Fruit fly (Drosophila melanogaster): ENCODE data around the gene Hmbs.
A peak's percentile ranks its signal among the peaks of the same experiment; 100 is the strongest.

Gene Hmbs

DNA sequence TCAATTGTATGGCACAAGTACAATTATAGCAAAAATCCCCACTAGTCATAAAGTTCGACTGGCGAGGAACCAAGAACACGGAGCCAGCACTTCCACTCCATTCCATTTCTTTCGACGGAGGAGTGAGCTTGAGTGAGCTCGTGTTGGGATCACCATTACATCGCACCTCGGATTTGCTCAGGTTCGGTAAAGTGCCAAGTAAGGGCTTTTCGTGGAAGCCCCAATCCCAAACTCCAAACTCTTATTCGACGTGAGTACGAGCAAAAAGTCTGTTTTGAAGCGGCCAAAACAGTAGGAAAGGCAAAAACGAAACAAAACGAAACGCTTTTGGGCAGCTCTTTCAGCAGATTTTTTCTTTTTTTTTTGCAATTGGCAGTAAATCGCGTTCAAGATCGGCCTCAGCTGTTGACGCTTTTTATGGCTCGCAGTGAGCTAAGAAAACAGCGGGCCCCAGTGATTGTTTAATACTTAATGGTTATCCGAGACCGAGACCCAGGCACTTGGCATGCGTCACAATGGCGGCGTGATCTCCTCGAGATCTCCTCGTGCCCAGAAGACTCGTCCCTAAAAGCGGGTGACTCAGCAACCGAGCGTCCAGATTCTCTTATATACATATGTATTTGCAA lies 13.6 kb upstream of the Hmbs start:
- TF ChIP-seq noc (tag; optimal IDR thresholded peaks at IDR 0.05), result no peak

DNA sequence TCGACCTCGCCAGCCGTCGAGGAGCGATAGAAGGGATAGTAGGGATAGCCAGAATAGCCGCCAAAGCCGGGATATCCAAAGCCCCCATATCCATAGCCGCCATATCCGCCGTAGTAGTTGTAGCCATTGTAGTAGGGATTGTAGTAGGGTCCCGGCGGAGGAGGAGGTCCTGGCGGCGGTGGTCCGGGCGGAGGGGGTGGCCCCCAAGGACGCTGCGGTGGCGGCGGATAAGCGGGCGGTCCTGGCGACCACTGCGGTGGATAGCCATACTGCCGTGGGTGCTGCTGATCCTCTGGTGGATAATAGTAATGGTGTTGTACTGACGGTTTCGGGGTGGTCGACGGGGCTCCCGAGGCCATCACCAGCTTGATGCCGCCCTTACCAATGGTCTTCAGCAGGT lies 12.5 kb upstream of the Hmbs start:
- no peak for TF ChIP-seq noc (tag; optimal IDR thresholded peaks at IDR 0.05)

DNA sequence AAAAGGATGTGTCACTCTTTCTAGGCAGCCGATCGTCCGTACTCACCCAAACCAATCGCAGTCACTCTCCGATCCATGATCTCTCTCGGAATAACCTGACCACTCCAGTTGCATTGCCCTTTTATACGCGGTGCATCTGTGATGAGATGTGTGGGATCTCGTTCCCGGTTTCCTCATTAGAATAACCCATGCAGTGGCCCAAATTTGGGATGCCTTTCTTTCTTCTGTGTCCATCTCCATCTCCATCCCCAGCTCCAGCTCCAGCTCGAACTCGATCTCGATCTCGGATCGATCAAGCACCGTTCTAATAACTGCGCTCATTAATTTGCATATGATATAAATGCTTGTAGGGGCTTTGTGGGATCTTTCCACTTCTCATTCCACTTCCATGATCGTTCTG lies 12.0 kb upstream of the Hmbs start, which contains the start of gene CG9184:
TSS of gene CG9184 (minus strand) at position 101 of the 400 bp plus-strand sequence.
- no peak for TF ChIP-seq noc (tag; optimal IDR thresholded peaks at IDR 0.05)

DNA sequence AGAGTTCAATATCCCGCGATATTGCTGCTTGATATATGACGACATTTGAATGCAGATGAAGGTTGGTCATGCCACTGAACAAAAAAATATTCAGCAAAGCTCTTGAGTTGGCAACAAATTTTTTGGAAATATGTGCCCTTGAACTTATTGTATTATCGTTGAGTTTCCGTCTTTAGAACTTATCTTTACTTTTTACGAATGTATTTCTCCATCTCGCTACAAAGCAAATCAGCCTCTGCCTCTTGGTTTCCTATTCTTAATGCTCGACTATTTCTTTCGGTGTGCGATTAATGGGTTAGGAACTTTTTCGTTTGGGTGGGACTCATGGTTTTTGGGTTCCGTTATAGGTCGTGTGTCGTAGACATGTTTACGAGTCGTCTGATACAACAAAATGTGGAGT lies 11.6 kb upstream of the Hmbs start:
- TF ChIP-seq noc (tag; optimal IDR thresholded peaks at IDR 0.05), result peak; percentile 14

DNA sequence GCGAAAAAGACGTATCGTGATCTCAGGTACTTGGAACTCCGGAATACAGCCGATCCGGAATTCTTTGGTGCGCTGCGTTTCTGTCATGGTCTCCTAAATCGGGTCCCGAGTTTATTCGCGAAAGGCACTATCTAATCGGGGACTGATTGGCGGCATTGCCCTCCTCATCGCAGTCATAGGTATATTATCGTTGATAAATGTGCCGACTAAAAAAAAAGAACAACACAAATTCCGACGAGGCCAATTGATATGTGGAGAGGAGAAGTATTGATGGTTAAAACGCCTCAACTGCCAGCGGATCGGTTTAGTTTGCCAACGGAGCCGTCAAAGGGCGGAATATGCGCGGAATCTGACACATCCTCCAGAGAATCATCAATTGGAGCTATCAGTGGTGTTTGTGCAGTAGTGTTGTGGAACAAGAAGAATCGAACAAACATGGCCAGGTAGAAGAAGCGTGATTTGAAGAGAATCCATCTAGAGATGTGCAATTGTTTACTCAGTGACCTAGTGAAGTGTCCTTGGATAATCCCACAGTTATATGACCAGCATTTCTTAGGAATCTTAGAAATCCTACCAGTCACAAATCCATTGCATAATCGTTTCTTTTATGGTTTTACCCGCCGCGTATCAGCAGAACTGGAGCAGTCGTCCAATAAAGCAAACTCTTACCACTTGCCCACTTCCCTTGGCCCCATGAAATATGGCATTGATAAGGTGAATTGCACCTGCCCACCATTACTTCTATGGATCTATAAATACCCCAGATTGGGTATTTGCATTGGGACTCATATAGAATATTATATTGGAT lies 9.7 kb upstream of the Hmbs start:
- TF ChIP-seq noc (tag; optimal IDR thresholded peaks at IDR 0.05), result no peak

DNA sequence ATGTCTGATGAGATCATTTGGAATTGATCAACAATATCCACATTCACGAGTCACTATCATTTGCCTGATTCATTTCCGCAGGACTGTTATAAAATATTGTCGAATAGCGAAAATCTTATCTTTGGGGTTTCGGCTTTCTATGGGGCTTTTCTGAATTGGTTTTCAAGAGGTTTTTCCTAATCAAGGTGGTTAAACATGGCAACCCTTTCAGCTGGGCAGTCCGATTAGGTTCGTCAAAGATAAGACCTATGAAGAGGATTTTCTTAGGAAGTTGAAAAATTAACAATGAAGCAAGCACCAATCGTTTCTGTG lies 9.1 kb upstream of the Hmbs start:
- no peak for TF ChIP-seq noc (tag; optimal IDR thresholded peaks at IDR 0.05)

DNA sequence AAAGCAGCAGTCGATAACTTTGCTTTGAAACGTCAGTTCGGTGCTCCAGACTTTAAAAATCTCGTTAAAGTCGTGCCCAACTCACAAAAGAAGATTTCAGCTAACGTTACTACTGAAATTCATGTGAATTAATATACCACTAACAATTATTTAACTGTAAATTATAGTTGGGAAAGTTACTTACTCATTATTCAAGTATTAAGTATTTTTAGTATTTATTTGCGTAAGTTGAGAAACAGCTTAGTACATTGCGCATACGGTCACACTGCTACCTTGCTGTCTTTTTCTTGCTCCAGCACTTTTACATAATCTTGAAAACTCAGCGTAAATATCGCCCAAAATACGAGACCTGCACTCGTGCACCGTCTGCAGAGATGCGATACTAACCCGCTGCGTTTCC lies 5.0 kb upstream of the Hmbs start, which contains the start of gene ND-ACP:
TSS of gene ND-ACP (plus strand) at position 226 of the 400 bp plus-strand sequence.
- no peak for TF ChIP-seq noc (tag; optimal IDR thresholded peaks at IDR 0.05)

DNA sequence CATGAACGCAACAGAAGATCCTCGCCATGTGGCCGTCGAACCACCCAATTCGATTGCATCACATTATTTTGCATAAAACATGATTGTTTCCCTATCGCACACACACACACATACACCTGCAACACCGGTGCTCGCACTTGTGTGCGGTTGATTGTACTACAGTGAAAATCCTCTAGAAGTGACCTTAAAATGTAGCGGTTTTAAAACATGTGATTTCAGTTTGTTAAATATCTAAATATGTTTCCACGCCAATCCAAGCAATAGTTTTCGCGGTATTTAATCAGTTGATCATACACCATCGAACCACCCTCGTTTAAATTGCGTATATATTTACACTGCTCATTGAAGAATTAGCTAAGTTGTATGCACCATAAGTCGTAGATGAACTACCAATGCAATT lies 4.3 kb upstream of the Hmbs start:
- TF ChIP-seq noc (tag; optimal IDR thresholded peaks at IDR 0.05), result no peak

DNA sequence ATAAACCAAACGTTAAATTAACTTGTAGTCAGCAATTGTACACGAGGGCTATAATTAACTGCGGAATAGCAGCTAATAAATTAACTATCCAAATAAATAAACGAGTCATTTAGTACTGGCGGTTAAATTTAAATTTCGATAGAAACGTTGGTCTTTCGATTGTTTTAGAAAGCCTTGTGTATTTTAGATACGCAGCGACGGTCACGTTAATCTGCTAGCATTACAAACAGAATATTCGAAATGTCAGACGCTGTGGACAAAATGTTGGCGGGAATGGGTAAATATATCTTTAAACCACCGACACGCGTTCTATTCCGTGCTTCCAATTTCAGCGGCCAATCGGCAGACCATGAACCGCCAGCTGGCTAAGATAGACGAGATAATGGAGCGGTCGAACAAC lies 3.1 kb upstream of the Hmbs start, which contains the start of gene msd1:
TSS of gene msd1 (plus strand) at position 203 of the 400 bp plus-strand sequence.
- no peak for TF ChIP-seq noc (tag; optimal IDR thresholded peaks at IDR 0.05)

DNA sequence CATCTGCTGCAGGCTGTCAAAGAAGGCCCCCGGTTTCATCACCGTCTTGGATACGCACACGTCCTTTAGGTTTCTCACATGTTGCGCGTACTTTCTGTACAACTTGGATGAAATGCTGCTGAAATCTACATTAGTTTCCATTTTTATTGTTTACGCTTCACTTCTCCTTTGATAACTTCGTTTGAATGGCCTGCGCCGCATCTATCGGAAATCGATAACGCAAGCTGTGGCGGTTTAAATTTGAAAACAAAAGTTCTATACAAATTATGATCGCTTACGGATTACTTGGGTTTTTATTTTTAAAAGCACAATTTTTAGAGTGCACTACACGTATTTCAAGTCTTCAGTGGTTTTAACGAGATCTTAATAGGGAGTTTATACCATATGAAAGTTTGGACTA lies 1.7 kb upstream of the Hmbs start, which contains the start of gene msd5:
TSS of gene msd5 (minus strand) at position 174 of the 400 bp plus-strand sequence.
- no peak for TF ChIP-seq noc (tag; optimal IDR thresholded peaks at IDR 0.05)

DNA sequence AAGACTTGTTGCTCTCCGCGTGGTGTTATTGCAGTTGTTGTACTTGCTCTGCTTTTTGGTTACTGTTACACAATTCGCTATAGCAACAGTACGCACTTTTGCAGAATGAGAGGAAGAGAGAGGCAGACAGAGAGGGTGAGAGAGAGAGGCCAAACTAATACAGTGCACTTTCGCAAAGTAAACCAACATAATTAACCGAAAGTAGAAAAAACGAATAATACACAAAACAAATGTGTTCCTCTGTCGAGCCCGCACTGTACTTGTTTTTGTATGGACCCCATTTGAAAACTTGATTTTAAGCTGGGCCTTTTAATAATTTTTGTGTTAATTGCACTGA lies 707 bp downstream of the Hmbs start:
- peak; percentile 45 for TF ChIP-seq noc (tag; optimal IDR thresholded peaks at IDR 0.05)

DNA sequence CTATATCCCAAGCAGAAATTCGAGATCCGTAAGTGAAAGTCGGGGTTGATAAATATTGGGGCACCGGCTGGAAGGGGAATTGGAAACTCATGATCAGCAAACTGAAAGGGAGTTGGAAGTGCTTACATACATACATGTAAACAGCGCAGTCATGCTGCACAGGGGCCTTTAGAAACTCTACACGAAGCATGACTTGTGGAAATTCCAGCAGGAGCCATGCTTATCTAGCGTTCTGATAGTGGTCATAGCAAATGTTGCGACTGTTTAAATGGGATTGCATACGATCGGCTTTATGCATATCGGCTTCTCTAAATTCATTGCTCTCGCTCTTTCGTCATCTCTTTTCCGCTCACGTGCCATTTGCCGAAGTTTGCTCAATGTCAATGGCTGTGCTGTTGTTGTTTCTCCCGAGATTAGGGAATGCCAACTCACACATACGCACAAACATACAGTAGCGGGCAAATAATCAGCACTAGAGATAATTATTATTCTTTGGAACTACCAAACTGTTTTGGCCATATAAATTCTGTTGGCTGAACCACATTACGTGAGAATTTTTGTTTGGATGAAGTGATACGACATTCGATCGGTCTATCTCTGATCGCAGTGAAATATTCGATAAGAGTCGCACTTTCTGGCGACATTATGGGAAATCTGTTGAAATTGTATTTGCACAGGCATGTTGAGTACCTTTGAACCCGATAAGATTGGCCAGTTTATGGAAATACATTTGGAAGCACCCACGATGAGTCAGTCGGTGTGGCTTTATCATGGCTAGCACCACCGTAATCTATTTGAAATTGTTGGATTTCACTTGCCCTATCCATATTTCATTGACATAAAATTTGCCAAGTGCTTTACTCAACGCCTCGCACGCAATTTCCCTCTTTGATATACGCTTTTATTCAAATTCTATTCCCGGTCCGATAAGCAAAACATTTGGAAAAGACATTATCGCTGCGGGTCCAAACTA lies 1.6 kb downstream of the Hmbs start:
- peak; percentile 84 for TF ChIP-seq noc (tag; optimal IDR thresholded peaks at IDR 0.05)

DNA sequence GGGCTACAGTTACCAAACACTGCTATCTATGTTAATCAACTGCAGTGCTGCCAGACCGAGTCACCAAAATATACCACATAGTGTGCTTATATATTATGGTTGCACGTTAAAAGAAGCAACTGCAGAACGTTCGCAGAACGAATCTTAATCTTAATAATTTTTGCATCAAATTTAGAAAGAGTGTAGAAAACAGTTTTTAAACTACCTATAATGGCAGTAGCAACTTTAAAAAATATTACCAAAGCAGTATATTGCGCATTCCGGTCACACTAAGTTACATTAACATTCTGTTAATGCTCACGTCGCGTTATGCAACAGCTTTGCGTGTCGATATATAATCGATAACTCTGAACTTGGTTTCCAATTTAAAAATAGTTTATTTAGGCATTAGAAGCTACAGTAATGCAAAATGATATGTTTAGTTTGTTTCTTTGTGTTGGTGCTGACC lies 7.5 kb downstream of the Hmbs start, which contains the start of gene indra:
TSS of gene indra (minus strand) at position 271 of the 448 bp plus-strand sequence.
- TF ChIP-seq noc (tag; optimal IDR thresholded peaks at IDR 0.05), result peak; percentile 64

DNA sequence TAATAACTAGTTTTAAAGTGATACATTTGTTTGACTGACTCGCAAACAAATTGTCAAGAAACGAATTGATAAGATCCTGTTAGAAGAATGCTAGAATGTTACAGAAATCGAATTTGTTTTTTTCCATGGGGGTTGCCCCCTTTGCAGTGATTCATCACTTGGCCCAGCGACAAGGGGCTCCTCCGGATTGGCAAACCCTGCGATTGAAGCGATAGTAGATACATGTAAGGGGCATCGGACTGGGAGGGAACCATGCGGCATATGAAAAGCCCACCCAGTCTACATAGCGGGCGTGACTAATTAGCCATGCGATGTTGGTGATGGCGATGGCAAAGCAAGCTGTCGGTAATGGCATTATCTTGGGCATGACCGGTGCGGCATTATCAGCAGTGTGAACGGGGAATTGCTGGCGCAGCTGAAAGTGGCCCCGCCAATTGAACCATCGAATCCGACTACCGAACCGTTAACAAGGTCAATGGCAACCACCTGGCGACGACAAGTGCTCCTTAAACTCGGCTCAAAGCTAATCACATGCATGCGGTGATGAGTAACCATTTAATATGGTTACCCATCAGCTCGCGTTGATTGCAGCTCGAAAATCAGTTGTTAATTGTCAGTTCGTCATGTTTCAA lies 12.4 kb downstream of the Hmbs start:
- TF ChIP-seq noc (tag; optimal IDR thresholded peaks at IDR 0.05), result no peak

DNA sequence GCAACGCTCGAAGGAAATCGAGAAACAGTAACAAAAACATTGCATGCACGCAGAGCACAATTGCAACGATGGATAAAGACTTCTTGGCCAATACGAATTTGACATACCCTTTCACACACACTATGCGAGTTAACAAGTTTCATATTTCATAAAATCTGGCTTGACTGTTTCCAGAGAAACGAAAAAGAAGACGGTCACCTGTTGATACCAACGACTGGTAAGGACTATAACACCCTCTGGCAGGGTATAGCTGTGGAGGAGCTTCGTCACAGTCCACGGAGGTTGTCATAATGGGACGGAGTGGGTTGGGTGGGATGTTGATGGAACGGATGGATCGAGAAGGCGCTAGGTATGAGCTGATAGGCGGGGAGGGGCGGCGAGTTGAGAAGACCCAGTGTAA lies 13.6 kb downstream of the Hmbs start:
- TF ChIP-seq noc (tag; optimal IDR thresholded peaks at IDR 0.05), result no peak

DNA sequence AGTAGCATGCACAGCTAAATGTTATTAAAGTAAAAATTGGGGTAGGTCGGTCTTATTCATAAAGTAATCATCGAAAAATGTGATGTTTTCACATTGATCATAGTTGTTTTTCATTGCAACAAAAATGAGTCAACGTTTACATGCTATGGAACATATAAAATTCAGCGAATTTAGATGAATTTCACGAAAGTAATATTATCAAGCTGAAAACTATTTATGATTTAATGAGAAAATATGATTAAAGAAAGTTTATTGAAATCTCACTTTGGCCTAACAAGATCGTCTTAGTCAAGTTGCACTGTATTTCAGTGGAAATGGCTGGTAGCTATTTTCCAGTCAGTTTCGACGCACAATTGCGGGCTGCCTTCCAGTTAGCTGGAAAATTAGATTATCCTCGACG lies 14.2 kb downstream of the Hmbs start:
- no peak for TF ChIP-seq noc (tag; optimal IDR thresholded peaks at IDR 0.05)
